Fruit fly (Drosophila melanogaster) whole organism, embryonic: ENCODE data around the gene CG34276.

Experiments
- CG10431 ChIP-seq: fragments of 200-800 bp; sonication (Bioruptor generic); optimal IDR thresholded peaks from 3 replicates; lab custom pipeline; 2018; ENCODE audit warnings: missing biosample characterization, mild to moderate bottlenecking, missing genetic modification characterization
- CG10654 ChIP-seq: fragments of 200-800 bp; sonication (Bioruptor generic); optimal IDR thresholded peaks from 2 replicates; lab custom pipeline; 2016; ENCODE audit warnings: missing biosample characterization, missing genetic modification characterization
- CG11504 ChIP-seq: fragments of 200-800 bp; sonication (Bioruptor generic); optimal IDR thresholded peaks from 3 replicates; lab custom pipeline; 2019; ENCODE audit warnings: missing biosample characterization, mild to moderate bottlenecking, missing genetic modification characterization, moderate library complexity
- CG11723 ChIP-seq: fragments of 200-800 bp; sonication (Bioruptor generic); optimal IDR thresholded peaks from 2 replicates; lab custom pipeline; 2017; ENCODE audit warnings: missing biosample characterization, mild to moderate bottlenecking, missing genetic modification characterization
- CG12219 ChIP-seq: fragments of 200-800 bp; sonication (Bioruptor generic); optimal IDR thresholded peaks from 3 replicates; lab custom pipeline; 2018; ENCODE audit warnings: missing biosample characterization, mild to moderate bottlenecking, missing genetic modification characterization
- CG1233 ChIP-seq: fragments of 200-800 bp; sonication (Bioruptor generic); optimal IDR thresholded peaks from 4 replicates; lab custom pipeline; 2018; ENCODE audit warnings: missing biosample characterization, mild to moderate bottlenecking, missing genetic modification characterization
- CG13287 ChIP-seq: fragments of 200-800 bp; sonication (Bioruptor generic); IDR thresholded peaks from 2 replicates; pipeline ENCODE4 v1.3.6; 2022; ENCODE audit warnings: missing biosample characterization, missing genetic modification characterization; ENCODE audit not compliant: partially characterized antibody
- CG17385 ChIP-seq: fragments of 200-800 bp; sonication (Bioruptor generic); optimal IDR thresholded peaks from 3 replicates; lab custom pipeline; 2018; ENCODE audit warnings: missing biosample characterization, mild to moderate bottlenecking, missing genetic modification characterization
- CG1832 ChIP-seq: fragments of 200-800 bp; sonication (Bioruptor generic); optimal IDR thresholded peaks from 2 replicates; lab custom pipeline; 2017; ENCODE audit warnings: missing biosample characterization, mild to moderate bottlenecking, missing genetic modification characterization, inconsistent platforms
- CG18476 ChIP-seq: fragments of 200-800 bp; sonication (Bioruptor generic); optimal IDR thresholded peaks from 2 replicates; lab custom pipeline; 2016; ENCODE audit warnings: missing biosample characterization, mild to moderate bottlenecking, missing genetic modification characterization
- CG3065 ChIP-seq: fragments of 200-800 bp; sonication (Bioruptor generic); optimal IDR thresholded peaks from 2 replicates; lab custom pipeline; 2016; ENCODE audit warnings: missing biosample characterization, missing genetic modification characterization
- CG31388 ChIP-seq: fragments of 200-800 bp; sonication (Bioruptor generic); optimal IDR thresholded peaks from 2 replicates; lab custom pipeline; 2016; ENCODE audit warnings: missing biosample characterization, missing genetic modification characterization
- CG3163 ChIP-seq: fragments of 200-800 bp; sonication (Bioruptor generic); optimal IDR thresholded peaks from 3 replicates; lab custom pipeline; 2016; ENCODE audit warnings: missing biosample characterization, missing genetic modification characterization
- CG34422 ChIP-seq: fragments of 200-800 bp; sonication (Bioruptor generic); IDR thresholded peaks from 3 replicates; pipeline ENCODE4 v1.3.6; 2022; ENCODE audit warnings: missing biosample characterization, missing genetic modification characterization
- CG4404 ChIP-seq: fragments of 200-800 bp; sonication (Bioruptor generic); IDR thresholded peaks from 2 replicates; pipeline ENCODE4 v1.3.6; 2022; ENCODE audit warnings: missing biosample characterization, missing genetic modification characterization
- CG6689 ChIP-seq: fragments of 200-800 bp; sonication (Bioruptor generic); IDR thresholded peaks from 2 replicates; pipeline ENCODE4 v1.3.6; 2022; ENCODE audit warnings: missing biosample characterization, missing genetic modification characterization
- CG7963 ChIP-seq: fragments of 200-800 bp; sonication (Bioruptor generic); IDR thresholded peaks from 3 replicates; pipeline ENCODE4 v1.3.6; 2022; ENCODE audit warnings: missing biosample characterization, missing genetic modification characterization; ENCODE audit not compliant: partially characterized antibody
- CG8089 ChIP-seq: fragments of 200-800 bp; sonication (Bioruptor generic); optimal IDR thresholded peaks from 3 replicates; lab custom pipeline; 2016; ENCODE audit warnings: missing biosample characterization, missing genetic modification characterization
- CG8290 ChIP-seq, 3 experiments: fragments of 200-800 bp; sonication (Bioruptor generic); optimal IDR thresholded peaks; 2 replicates each; lab custom pipeline; 2016 to 2019; ENCODE audit warnings: missing biosample characterization in 3 of 3, missing genetic modification characterization in 3 of 3, mild to moderate bottlenecking in 2 of 3, moderate library complexity in 1 of 3
- CG9797 ChIP-seq: fragments of 200-800 bp; sonication (Bioruptor generic); optimal IDR thresholded peaks from 3 replicates; lab custom pipeline; 2018; ENCODE audit warnings: missing biosample characterization, mild to moderate bottlenecking, missing genetic modification characterization
- D19B ChIP-seq: fragments of 200-800 bp; sonication (Bioruptor generic); optimal IDR thresholded peaks from 2 replicates; lab custom pipeline; 2017; ENCODE audit warnings: missing biosample characterization, mild to moderate bottlenecking, missing genetic modification characterization
- Dek ChIP-seq: fragments of 200-800 bp; sonication (Bioruptor generic); optimal IDR thresholded peaks from 3 replicates; lab custom pipeline; 2019; ENCODE audit warnings: missing biosample characterization, mild to moderate bottlenecking, missing genetic modification characterization, moderate library complexity
- E2f2 ChIP-seq: fragments of 200-800 bp; sonication (Bioruptor generic); IDR thresholded peaks from 2 replicates; pipeline ENCODE4 v1.3.6; 2022; ENCODE audit warnings: missing biosample characterization, missing genetic modification characterization
- ERR ChIP-seq: fragments of 200-800 bp; sonication (Bioruptor generic); optimal IDR thresholded peaks from 2 replicates; lab custom pipeline; 2016; ENCODE audit warnings: missing biosample characterization, missing genetic modification characterization
- H15 ChIP-seq: fragments of 200-800 bp; sonication (Bioruptor generic); IDR thresholded peaks from 3 replicates; pipeline ENCODE4 v1.3.6; 2022; ENCODE audit warnings: missing biosample characterization, missing genetic modification characterization
- Hmx ChIP-seq: fragments of 200-800 bp; sonication (Bioruptor generic); optimal IDR thresholded peaks from 2 replicates; lab custom pipeline; 2016; ENCODE audit warnings: missing biosample characterization, missing genetic modification characterization
- Lim3 ChIP-seq: fragments of 200-800 bp; sonication (Bioruptor generic); IDR thresholded peaks from 2 replicates; pipeline ENCODE4 v1.3.6; 2022; ENCODE audit warnings: missing biosample characterization, missing genetic modification characterization
- NFAT ChIP-seq: fragments of 200-800 bp; sonication (Bioruptor generic); IDR thresholded peaks from 2 replicates; pipeline ENCODE4 v1.3.6; 2022; ENCODE audit warnings: missing biosample characterization, missing genetic modification characterization
- Nf-YB ChIP-seq: fragments of 200-800 bp; sonication (Bioruptor generic); optimal IDR thresholded peaks from 3 replicates; lab custom pipeline; 2019; ENCODE audit warnings: missing biosample characterization, mild to moderate bottlenecking, missing genetic modification characterization, moderate library complexity
- Scr ChIP-seq: fragments of 200-800 bp; sonication (Bioruptor generic); IDR thresholded peaks from 2 replicates; pipeline ENCODE4 v1.3.6; 2022; ENCODE audit warnings: missing biosample characterization, missing genetic modification characterization; ENCODE audit not compliant: partially characterized antibody
- Sox100B ChIP-seq: fragments of 200-800 bp; sonication (Bioruptor generic); optimal IDR thresholded peaks from 3 replicates; lab custom pipeline; 2018; ENCODE audit warnings: missing biosample characterization, mild to moderate bottlenecking, missing genetic modification characterization
- TFAM ChIP-seq: fragments of 200-800 bp; sonication (Bioruptor generic); optimal IDR thresholded peaks from 2 replicates; lab custom pipeline; 2017; ENCODE audit warnings: missing biosample characterization, missing genetic modification characterization, inconsistent platforms
- abd-A ChIP-seq: fragments of 200-800 bp; sonication (Bioruptor generic); optimal IDR thresholded peaks from 3 replicates; lab custom pipeline; 2019; ENCODE audit warnings: missing biosample characterization, mild to moderate bottlenecking, missing genetic modification characterization, moderate library complexity
- ap ChIP-seq: fragments of 200-800 bp; sonication (Bioruptor generic); IDR thresholded peaks from 2 replicates; pipeline ENCODE4 v1.3.6; 2022; ENCODE audit warnings: missing biosample characterization, missing genetic modification characterization
- bowl ChIP-seq: fragments of 200-800 bp; sonication (Bioruptor generic); IDR thresholded peaks from 2 replicates; pipeline ENCODE4 v1.3.6; 2022; ENCODE audit warnings: missing biosample characterization, missing genetic modification characterization
- chn ChIP-seq: fragments of 200-800 bp; sonication (Bioruptor generic); optimal IDR thresholded peaks from 2 replicates; lab custom pipeline; 2016; ENCODE audit warnings: missing biosample characterization, missing genetic modification characterization
- exex ChIP-seq: fragments of 200-800 bp; sonication (Bioruptor generic); optimal IDR thresholded peaks from 4 replicates; lab custom pipeline; 2018; ENCODE audit warnings: missing biosample characterization, mild to moderate bottlenecking, missing genetic modification characterization, moderate library complexity
- eyg ChIP-seq: fragments of 200-800 bp; sonication (Bioruptor generic); optimal IDR thresholded peaks from 3 replicates; lab custom pipeline; 2016; ENCODE audit warnings: missing biosample characterization, missing genetic modification characterization
- fd102C ChIP-seq: fragments of 200-800 bp; sonication (Bioruptor generic); optimal IDR thresholded peaks from 2 replicates; lab custom pipeline; 2018; ENCODE audit warnings: missing biosample characterization, mild to moderate bottlenecking, missing genetic modification characterization, moderate library complexity
- ham ChIP-seq: fragments of 200-800 bp; sonication (Bioruptor generic); IDR thresholded peaks from 2 replicates; pipeline ENCODE4 v1.3.6; 2022; ENCODE audit warnings: missing biosample characterization, missing genetic modification characterization
- her ChIP-seq: fragments of 200-800 bp; sonication (Bioruptor generic); optimal IDR thresholded peaks from 2 replicates; lab custom pipeline; 2016; ENCODE audit warnings: missing biosample characterization, missing genetic modification characterization
- hkb ChIP-seq, 2 experiments: fragments of 200-800 bp in 1 of 2; fragments of >200 bp in 1 of 2; sonication (Bioruptor generic) in 1 of 2; IDR thresholded peaks in 1 of 2; optimal IDR thresholded peaks in 1 of 2; 2 replicates each; pipeline versions ENCODE4 v1.3.6 to Lab custom; 2017 to 2022; ENCODE audit warnings: missing biosample characterization in 1 of 2, missing genetic modification characterization in 1 of 2
- ind ChIP-seq: fragments of 200-800 bp; sonication (Bioruptor generic); optimal IDR thresholded peaks from 3 replicates; lab custom pipeline; 2016; ENCODE audit warnings: missing biosample characterization, missing genetic modification characterization
- sima ChIP-seq: fragments of 200-800 bp; sonication (Bioruptor generic); optimal IDR thresholded peaks from 2 replicates; lab custom pipeline; 2016; ENCODE audit warnings: missing biosample characterization, missing genetic modification characterization
- slbo ChIP-seq: fragments of 200-800 bp; sonication (Bioruptor generic); IDR thresholded peaks from 2 replicates; pipeline ENCODE4 v1.3.6; 2022; ENCODE audit warnings: missing biosample characterization, missing genetic modification characterization
- sob ChIP-seq: fragments of 200-800 bp; sonication (Bioruptor generic); IDR thresholded peaks from 2 replicates; pipeline ENCODE4 v1.3.6; 2022; ENCODE audit warnings: missing biosample characterization, missing genetic modification characterization
- ssp ChIP-seq: fragments of 200-800 bp; sonication (Bioruptor generic); IDR thresholded peaks from 2 replicates; pipeline ENCODE4 v1.3.6; 2022; ENCODE audit warnings: missing biosample characterization, missing genetic modification characterization
- unc-4 ChIP-seq: fragments of 200-800 bp; sonication (Bioruptor generic); IDR thresholded peaks from 2 replicates; pipeline ENCODE4 v1.3.6; 2022; ENCODE audit warnings: missing biosample characterization, missing genetic modification characterization; ENCODE audit not compliant: partially characterized antibody
- usp ChIP-seq: fragments of >200 bp; optimal IDR thresholded peaks from 2 replicates; lab custom pipeline; 2017; ENCODE audit warnings: missing biosample characterization, missing genetic modification characterization
- vfl ChIP-seq: fragments of 200-800 bp; sonication (Bioruptor generic); optimal IDR thresholded peaks from 2 replicates; lab custom pipeline; 2016; ENCODE audit warnings: missing biosample characterization, missing genetic modification characterization
- vvl ChIP-seq: fragments of 200-800 bp; sonication (Bioruptor generic); IDR thresholded peaks from 2 replicates; pipeline ENCODE4 v1.3.6; 2022; ENCODE audit warnings: missing biosample characterization, missing genetic modification characterization

CG34276 gene

dm6 chr3R:15927172-15927571 lies 1.7 kb downstream of the CG34276 start (continued):
- TF ChIP-seq ap (GFP tag; lab: Robert Waterston, UW) (no peak), Scr (no peak), CG17385 (GFP tag; lab: Kevin White, UChicago) (peak; percentile 17), slbo (GFP tag; lab: Robert Waterston, UW) (no peak), Lim3 (GFP tag; lab: Robert Waterston, UW) (no peak), CG8290 (GFP tag; optimal IDR thresholded peaks at IDR 0.05; lab: Kevin White, UChicago) (no peak), CG8290 (tag; optimal IDR thresholded peaks at IDR 0.05; lab: Kevin White, UChicago) (no peak), CG13287 (no peak), vfl (GFP tag; lab: Kevin White, UChicago) (no peak), her (no peak), ERR (GFP tag; lab: Kevin White, UChicago) (no peak), CG3163 (GFP tag; lab: Kevin White, UChicago) (no peak), usp (GFP tag; lab: Kevin White, UChicago) (no peak), CG10654 (GFP tag; lab: Kevin White, UChicago) (no peak), exex (no peak), sob (no peak), CG8089 (GFP tag; lab: Kevin White, UChicago) (no peak), vvl (GFP tag; lab: Robert Waterston, UW) (peak; percentile 70), Nf-YB (GFP tag; lab: Kevin White, UChicago) (no peak), CG3065 (GFP tag; lab: Kevin White, UChicago) (no peak), TFAM (GFP tag; lab: Kevin White, UChicago) (no peak), CG4404 (GFP tag; lab: Robert Waterston, UW) (no peak), bowl (no peak), eyg (no peak), abd-A (tag; lab: Kevin White, UChicago) (no peak), CG11504 (peak; percentile 64), ssp (GFP tag; lab: Robert Waterston, UW) (no peak; the same call in 1 of the 2 replicates), fd102C (GFP tag; lab: Kevin White, UChicago) (no peak), Sox100B (no peak), CG34422 (no peak), sima (no peak), CG6689 (0 out of 2 replicates have a peak, but pooled peaks have one; percentile 30), chn (GFP tag; lab: Kevin White, UChicago) (no peak), ham (GFP tag; lab: Robert Waterston, UW) (no peak), Dek (no peak), CG9797 (GFP tag; lab: Kevin White, UChicago) (no peak), H15 (GFP tag; lab: Robert Waterston, UW) (no peak), D19B (no peak), CG31388 (GFP tag; lab: Kevin White, UChicago) (no peak), hkb (optimal IDR thresholded peaks at IDR 0.05; lab: Kevin White, UChicago) (no peak), hkb (GFP tag; IDR thresholded peaks at IDR 0.05; lab: Robert Waterston, UW) (0 out of 2 replicates have a peak, but pooled peaks have one; percentile 30), NFAT (no peak), CG18476 (GFP tag; lab: Kevin White, UChicago) (no peak), CG10431 (no peak), ind (GFP tag; lab: Kevin White, UChicago) (peak; percentile 30), E2f2 (GFP tag; lab: Robert Waterston, UW) (peak; percentile 22; the same call in 1 of the 2 replicates), CG1832 (GFP tag; lab: Kevin White, UChicago) (no peak), unc-4 (GFP tag; lab: Robert Waterston, UW) (no peak), CG11723 (GFP tag; lab: Kevin White, UChicago) (no peak), CG12219 (GFP tag; lab: Kevin White, UChicago) (peak; percentile 47), CG1233 (GFP tag; lab: Kevin White, UChicago) (no peak), Hmx (GFP tag; lab: Kevin White, UChicago) (no peak), CG7963 (GFP tag; lab: Robert Waterston, UW) (no peak)
